Worm (Caenorhabditis elegans) whole organism, L2 larva: Measurements from ENCODE around the gene F47B8.14.

Experiments
- F13H6.1 ChIP-seq: sonication (generic microtip); optimal IDR thresholded peaks from 2 replicates; lab custom pipeline; 2016; ENCODE audit warnings: missing genetic modification characterization, missing compliant biosample characterization
- R02D3.7 ChIP-seq: fragments of 150-350 bp; optimal IDR thresholded peaks from 2 replicates; lab custom pipeline; 2014; ENCODE audit warnings: missing biosample characterization, missing genetic modification characterization
- alr-1 ChIP-seq: fragments of 150-350 bp; optimal IDR thresholded peaks from 2 replicates; lab custom pipeline; 2014; ENCODE audit warnings: missing biosample characterization, missing genetic modification characterization
- aly-2 ChIP-seq: fragments of 150-350 bp; optimal IDR thresholded peaks from 2 replicates; lab custom pipeline; 2014; ENCODE audit warnings: missing biosample characterization, missing genetic modification characterization
- ama-1 ChIP-seq: fragments of 150-350 bp; optimal IDR thresholded peaks from 2 replicates; lab custom pipeline; 2018; ENCODE audit warnings: inconsistent platforms
- blmp-1 ChIP-seq: sonication (generic microtip); optimal IDR thresholded peaks from 2 replicates; lab custom pipeline; 2017; ENCODE audit warnings: missing genetic modification characterization, mild to moderate bottlenecking, missing compliant biosample characterization, antibody characterized with exemption, moderate library complexity; ENCODE audit not compliant: insufficient read depth
- ceh-16 ChIP-seq: fragments of 150-350 bp; optimal IDR thresholded peaks from 2 replicates; lab custom pipeline; 2014; ENCODE audit warnings: missing biosample characterization, missing genetic modification characterization
- ceh-82 ChIP-seq: fragments of 150-350 bp; optimal IDR thresholded peaks from 2 replicates; lab custom pipeline; 2014; ENCODE audit warnings: missing biosample characterization, missing genetic modification characterization
- dmd-4 ChIP-seq: sonication (generic microtip); optimal IDR thresholded peaks from 2 replicates; lab custom pipeline; 2017; ENCODE audit warnings: missing biosample characterization, missing genetic modification characterization
- egl-27 ChIP-seq: sonication (generic microtip); optimal IDR thresholded peaks from 3 replicates; lab custom pipeline; 2017; ENCODE audit warnings: missing biosample characterization, missing genetic modification reagents, missing genetic modification characterization
- elt-1 ChIP-seq: fragments of 150-350 bp; optimal IDR thresholded peaks from 2 replicates; lab custom pipeline; 2014; ENCODE audit warnings: missing biosample characterization, missing genetic modification characterization
- elt-3 ChIP-seq: sonication (generic microtip); optimal IDR thresholded peaks from 2 replicates; lab custom pipeline; 2017; ENCODE audit warnings: missing biosample characterization, missing genetic modification characterization
- fos-1 ChIP-seq: fragments of 150-350 bp; optimal IDR thresholded peaks from 2 replicates; lab custom pipeline; 2014; ENCODE audit warnings: missing biosample characterization, missing genetic modification characterization
- lin-11 ChIP-seq: fragments of 150-350 bp; sonication (generic microtip); optimal IDR thresholded peaks from 2 replicates; lab custom pipeline; 2014; ENCODE audit warnings: missing biosample characterization, missing genetic modification characterization, inconsistent platforms, mixed read lengths
- lin-39 ChIP-seq: fragments of 150-350 bp; optimal IDR thresholded peaks from 2 replicates; lab custom pipeline; 2014; ENCODE audit warnings: missing biosample characterization, missing genetic modification reagents, missing genetic modification characterization
- lsy-2 ChIP-seq, 2 experiments: fragments of 150-350 bp in 1 of 2; sonication (generic microtip) in 1 of 2; optimal IDR thresholded peaks; 2 replicates each; lab custom pipeline; 2014 to 2017; ENCODE audit warnings: missing biosample characterization in 2 of 2, missing genetic modification characterization in 2 of 2
- mab-5 ChIP-seq: fragments of 150-350 bp; optimal IDR thresholded peaks from 2 replicates; lab custom pipeline; 2014; ENCODE audit warnings: missing biosample characterization, missing genetic modification characterization
- nhr-11 ChIP-seq: fragments of 150-350 bp; optimal IDR thresholded peaks from 2 replicates; lab custom pipeline; 2014; ENCODE audit warnings: missing biosample characterization, missing genetic modification characterization
- nhr-129 ChIP-seq: fragments of 150-350 bp; optimal IDR thresholded peaks from 2 replicates; lab custom pipeline; 2014; ENCODE audit warnings: missing biosample characterization, missing genetic modification characterization
- nhr-21 ChIP-seq: fragments of 150-350 bp; optimal IDR thresholded peaks from 2 replicates; lab custom pipeline; 2014; ENCODE audit warnings: missing biosample characterization, missing genetic modification characterization
- nhr-23 ChIP-seq: fragments of 150-350 bp; optimal IDR thresholded peaks from 2 replicates; lab custom pipeline; 2014; ENCODE audit warnings: missing biosample characterization, missing genetic modification reagents, missing genetic modification characterization
- nhr-237 ChIP-seq: fragments of 150-350 bp; optimal IDR thresholded peaks from 2 replicates; lab custom pipeline; 2014; ENCODE audit warnings: missing biosample characterization, missing genetic modification characterization
- nhr-25 ChIP-seq: fragments of 150-350 bp; sonication (generic microtip); optimal IDR thresholded peaks from 3 replicates; lab custom pipeline; 2014; ENCODE audit warnings: missing biosample characterization, missing genetic modification characterization
- peb-1 ChIP-seq: fragments of 150-350 bp; optimal IDR thresholded peaks from 2 replicates; lab custom pipeline; 2014; ENCODE audit warnings: missing biosample characterization, missing genetic modification characterization
- sma-3 ChIP-seq: sonication (generic microtip); optimal IDR thresholded peaks from 2 replicates; lab custom pipeline; 2016; ENCODE audit warnings: missing genetic modification reagents, missing genetic modification characterization, missing compliant biosample characterization
- sma-9 ChIP-seq, 2 experiments: fragments of 150-350 bp in 1 of 2; sonication (generic microtip) in 1 of 2; optimal IDR thresholded peaks; 2 replicates each; lab custom pipeline; 2014 to 2016; ENCODE audit warnings: missing genetic modification characterization in 2 of 2, mild to moderate bottlenecking in 1 of 2, missing biosample characterization in 1 of 2, missing compliant biosample characterization in 1 of 2, missing genetic modification reagents in 1 of 2, moderate library complexity in 1 of 2
- snpc-4 ChIP-seq: fragments of 150-350 bp; optimal IDR thresholded peaks from 2 replicates; lab custom pipeline; 2014; ENCODE audit warnings: missing biosample characterization, missing genetic modification characterization
- unc-39 ChIP-seq: fragments of 150-350 bp; optimal IDR thresholded peaks from 2 replicates; lab custom pipeline; 2014; ENCODE audit warnings: missing biosample characterization, missing genetic modification characterization
- unc-62 ChIP-seq: fragments of 150-350 bp; optimal IDR thresholded peaks from 2 replicates; lab custom pipeline; 2014; ENCODE audit warnings: missing biosample characterization, missing genetic modification reagents, missing genetic modification characterization
- zag-1 ChIP-seq: fragments of 150-350 bp; optimal IDR thresholded peaks from 2 replicates; lab custom pipeline; 2014; ENCODE audit warnings: missing biosample characterization, missing genetic modification characterization
- ztf-1 ChIP-seq: fragments of 200-800 bp; sonication (Bioruptor generic); conservative IDR thresholded peaks from 2 replicates; pipeline ENCODE4 v1.3.6; 2022; ENCODE audit warnings: missing genetic modification characterization, missing compliant biosample characterization
- ztf-11 ChIP-seq: sonication (generic microtip); optimal IDR thresholded peaks from 2 replicates; lab custom pipeline; 2017; ENCODE audit warnings: missing biosample characterization, missing genetic modification characterization

F47B8.14 gene

DNA sequence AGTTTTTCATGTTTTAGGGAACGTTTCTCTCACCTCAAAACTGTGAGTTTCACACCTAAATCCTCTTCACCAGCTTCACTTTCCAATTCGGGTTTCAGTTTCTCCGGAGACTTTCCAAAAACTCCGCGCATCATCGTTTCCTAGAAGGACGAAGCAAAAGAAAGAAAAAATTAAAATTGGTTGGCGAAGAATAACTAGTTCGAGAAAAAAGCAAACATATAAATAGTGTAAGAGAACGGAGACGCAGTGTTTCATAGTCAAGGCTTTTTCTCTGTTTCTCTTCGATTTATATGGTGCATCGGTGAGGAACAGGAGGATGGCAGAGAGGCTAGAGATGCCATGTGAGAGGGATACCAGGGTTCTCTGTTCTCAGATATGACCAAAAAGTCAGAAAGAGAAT is 2.4 kb downstream of the F47B8.14 start, which contains the start of gene F47B8.3 (continued):
- no peak for TF ChIP-seq ceh-82 (tag; lab: Kevin White, UChicago)
- TF ChIP-seq dmd-4 (tag; lab: Kevin White, UChicago): no peak
- TF ChIP-seq egl-27 (tag; lab: Kevin White, UChicago): no peak
- peak; percentile 1 for TF ChIP-seq nhr-25 (tag; lab: Kevin White, UChicago)
- TF ChIP-seq F13H6.1 (tag; lab: Kevin White, UChicago): peak; percentile 15
- no peak for TF ChIP-seq ztf-11 (tag; lab: Kevin White, UChicago)
- TF ChIP-seq unc-62: no peak
- TF ChIP-seq nhr-21: no peak
- peak; percentile 59 for TF ChIP-seq ama-1
- no peak for TF ChIP-seq mab-5 (tag; lab: Kevin White, UChicago)
- TF ChIP-seq elt-1 (tag; lab: Kevin White, UChicago): no peak
- no peak for TF ChIP-seq nhr-237 (tag; lab: Kevin White, UChicago)
- TF ChIP-seq ztf-1 (GFP tag; lab: Robert Waterston, UW): no peak
- TF ChIP-seq ceh-16 (tag; lab: Kevin White, UChicago): no peak

DNA sequence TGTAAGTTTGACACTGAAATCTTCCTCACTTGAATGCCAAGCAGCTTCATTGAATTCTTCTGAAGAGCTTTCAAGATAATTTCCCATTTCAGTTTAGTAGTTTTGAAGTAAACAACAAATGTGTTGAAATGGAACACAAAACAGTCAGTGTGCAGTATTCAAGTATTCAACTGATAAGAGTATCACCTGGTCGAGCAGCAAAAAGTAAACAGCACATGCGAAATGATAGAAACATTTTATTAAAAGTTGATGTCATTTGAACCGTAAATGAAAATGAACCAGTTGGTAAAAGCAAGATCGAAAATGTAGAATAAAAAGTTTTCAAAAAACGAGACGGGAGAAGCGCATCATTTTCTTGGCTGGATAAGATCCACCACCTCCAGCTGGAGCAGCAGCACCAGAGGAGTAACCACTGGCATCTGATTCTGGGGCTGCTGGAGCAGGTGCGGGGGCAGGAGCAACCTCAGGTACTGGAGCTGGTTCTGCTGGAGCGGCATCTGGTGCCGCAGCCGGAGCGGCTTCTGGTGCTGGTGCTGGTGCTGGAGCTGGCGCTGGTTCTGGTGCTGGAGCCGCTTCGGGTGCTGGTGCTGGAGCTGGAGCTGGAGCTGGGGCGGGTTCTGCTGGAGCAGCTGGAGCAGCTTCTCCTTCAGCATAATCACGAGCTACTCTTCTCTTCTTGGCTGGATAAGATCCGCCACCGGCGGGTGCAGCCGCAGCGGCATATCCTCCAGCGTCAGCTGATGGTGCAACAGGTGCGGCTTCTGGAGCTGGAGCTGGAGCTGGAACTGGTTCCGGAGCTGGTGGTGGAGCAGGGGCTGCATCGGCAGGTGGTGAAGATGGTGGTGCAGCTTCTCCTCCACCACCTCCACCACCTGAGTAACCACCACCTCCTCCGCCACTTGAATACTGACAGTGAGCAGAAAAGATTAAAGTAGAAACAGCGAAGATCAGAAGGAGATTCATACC is 4.4 kb downstream of the F47B8.14 start, which contains the start of the genes F47B8.4 and F47B8.18:
Gene F47B8.4, minus strand, starts transcription at position 172 of the 966 bp plus-strand sequence.
Gene F47B8.18, minus strand, starts transcription at position 963 of the 966 bp plus-strand sequence.
- TF ChIP-seq fos-1: peak; percentile 26
- TF ChIP-seq egl-27 (tag; lab: Kevin White, UChicago): no peak
- TF ChIP-seq, all 48 proteins: peak for 1

DNA sequence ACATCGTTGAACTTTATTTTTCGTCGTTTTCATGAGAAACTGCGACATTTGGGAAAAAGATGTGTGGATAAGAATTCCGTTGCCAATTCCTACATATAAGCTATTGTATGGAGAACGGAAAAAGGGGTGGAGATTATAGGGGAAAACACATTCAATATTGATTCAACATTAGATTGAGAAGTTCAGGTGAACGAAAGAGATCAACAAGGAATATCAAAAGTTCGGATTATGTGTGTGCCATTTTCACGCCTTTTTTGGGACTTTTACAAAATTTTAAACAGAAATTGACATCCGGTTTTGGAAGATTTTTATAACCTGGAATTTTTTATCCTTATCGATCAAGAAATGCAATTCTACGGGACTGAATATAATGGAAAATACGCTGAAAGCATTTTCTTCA is 7.4 kb downstream of the F47B8.14 start, which contains the start of gene F47B8.5:
Gene F47B8.5, minus strand, starts transcription at position 101 of the 400 bp plus-strand sequence.
- TF ChIP-seq nhr-23 (tag; lab: Kevin White, UChicago) (no peak), aly-2 (tag; lab: Kevin White, UChicago) (no peak), zag-1 (tag; lab: Kevin White, UChicago) (no peak), lin-11 (tag; lab: Kevin White, UChicago) (no peak), ztf-1 (GFP tag; lab: Robert Waterston, UW) (no peak), nhr-129 (tag; lab: Kevin White, UChicago) (no peak), egl-27 (tag; lab: Kevin White, UChicago) (no peak), lsy-2 (tag; optimal IDR thresholded peaks at IDR 0.05; lab: Kevin White, UChicago) (no peak), dmd-4 (tag; lab: Kevin White, UChicago) (no peak), blmp-1 (no peak)

DNA sequence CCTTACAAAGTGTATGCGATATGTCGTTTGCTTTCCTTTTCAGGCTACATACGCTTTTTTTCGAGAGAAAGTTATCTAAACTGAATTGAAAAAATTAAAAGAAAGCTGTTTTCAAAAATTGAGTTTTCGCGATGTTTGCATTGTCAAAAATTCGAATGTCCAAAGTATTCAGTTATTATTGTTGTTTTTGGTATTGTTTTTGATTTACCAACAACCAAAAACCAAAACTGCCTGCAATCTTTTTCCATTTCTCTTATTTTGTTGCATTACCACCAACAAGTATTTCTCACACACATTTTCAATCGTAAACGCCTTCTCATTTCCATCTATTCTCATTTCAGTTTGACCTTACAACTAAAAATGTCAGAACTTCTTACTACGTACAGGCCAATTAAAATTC is 8.5 kb downstream of the F47B8.14 start, which contains the start of gene pepm-1:
Gene pepm-1, plus strand, starts transcription at position 301 of the 400 bp plus-strand sequence.
- no peak for TF ChIP-seq snpc-4 (tag; lab: Kevin White, UChicago)
- TF ChIP-seq sma-9 (GFP tag; optimal IDR thresholded peaks at IDR 0.05; lab: Kevin White, UChicago): no peak
- no peak for TF ChIP-seq sma-9 (tag; optimal IDR thresholded peaks at IDR 0.05; lab: Kevin White, UChicago)
- no peak for TF ChIP-seq mab-5 (tag; lab: Kevin White, UChicago)
- no peak for TF ChIP-seq alr-1 (tag; lab: Kevin White, UChicago)
- TF ChIP-seq R02D3.7 (tag; lab: Kevin White, UChicago): no peak
- TF ChIP-seq lin-11 (tag; lab: Kevin White, UChicago): no peak
- no peak for TF ChIP-seq nhr-237 (tag; lab: Kevin White, UChicago)
- no peak for TF ChIP-seq sma-3 (GFP tag; lab: Kevin White, UChicago)
- no peak for TF ChIP-seq unc-39 (tag; lab: Kevin White, UChicago)
- no peak for TF ChIP-seq peb-1
- no peak for TF ChIP-seq unc-62
- TF ChIP-seq elt-3 (tag; lab: Kevin White, UChicago): no peak
- TF ChIP-seq nhr-11 (tag; lab: Kevin White, UChicago): no peak
- TF ChIP-seq lin-39 (tag; lab: Kevin White, UChicago): no peak
- TF ChIP-seq, all 48 proteins: peak for 0
